Worm (Caenorhabditis elegans): ENCODE data around the gene cpna-1.

DNA sequence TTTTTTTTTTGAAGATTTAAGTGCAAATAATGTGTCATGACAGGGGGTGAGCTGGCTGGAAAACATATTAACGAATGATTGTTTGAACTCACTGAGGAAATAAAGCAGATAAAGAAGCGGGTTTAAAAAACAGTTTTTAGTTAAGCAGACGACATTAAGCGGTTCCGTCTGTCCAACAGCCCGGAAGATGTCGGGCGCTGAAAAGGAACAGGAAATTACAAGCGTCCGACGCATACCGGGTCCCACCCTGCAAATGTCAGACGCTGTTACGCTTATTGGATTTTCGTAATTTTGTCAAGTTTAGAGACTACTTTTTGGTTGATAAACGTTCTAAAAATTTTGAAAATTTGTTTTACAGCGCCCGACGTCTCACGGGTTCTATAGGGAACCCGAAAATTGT is 26.9 kb upstream of the cpna-1 start:
- TF ChIP-seq Y79H2A.3 (GFP tag; conservative IDR thresholded peaks at IDR 0.05) (no peak), T07F8.4 (tag; optimal IDR thresholded peaks at IDR 0.05) (no peak), ztf-25 (GFP tag; IDR thresholded peaks at IDR 0.05) (no peak), snpc-4 (GFP tag; optimal IDR thresholded peaks at IDR 0.05) (no peak), snpc-4 (tag; optimal IDR thresholded peaks at IDR 0.05) (no peak), sptf-2 (GFP tag; optimal IDR thresholded peaks at IDR 0.05) (no peak), mes-4 (tag; optimal IDR thresholded peaks at IDR 0.05) (no peak), akir-1 (GFP tag; optimal IDR thresholded peaks at IDR 0.05) (no peak), mcd-1 (GFP tag; IDR thresholded peaks at IDR 0.05) (no peak), hmg-1.2 (GFP tag; IDR thresholded peaks at IDR 0.05) (no peak), B0019.2 (GFP tag; conservative IDR thresholded peaks at IDR 0.05) (no peak), D2030.7 (GFP tag; IDR thresholded peaks at IDR 0.05) (no peak)

All from whole organism, young adult.